Fruit fly (Drosophila melanogaster): Measurements from ENCODE around the gene Hmgcr.

Gene Hmgcr

dm6 chr3R:23788406-23789021, 55.4 kb downstream of the Hmgcr start:
- no peak for TF ChIP-seq CG12104 (GFP tag; optimal IDR thresholded peaks at IDR 0.05)
- no peak for TF ChIP-seq Hr3 (GFP tag; optimal IDR thresholded peaks at IDR 0.05)
- TF ChIP-seq z (GFP tag; IDR thresholded peaks at IDR 0.05): no peak
- TF ChIP-seq Optix (GFP tag; IDR thresholded peaks at IDR 0.05): no peak
- no peak for TF ChIP-seq dimm (GFP tag; IDR thresholded peaks at IDR 0.05)
- peak; percentile 2 for TF ChIP-seq dmrt99B (tag; optimal IDR thresholded peaks at IDR 0.05)
- no peak for TF ChIP-seq CG12071 (GFP tag; optimal IDR thresholded peaks at IDR 0.05)
- no peak for TF ChIP-seq Atf3 (GFP tag; optimal IDR thresholded peaks at IDR 0.05)
- no peak for TF ChIP-seq bcd (GFP tag; optimal IDR thresholded peaks at IDR 0.05)
- no peak for TF ChIP-seq trh (GFP tag; optimal IDR thresholded peaks at IDR 0.05)
- no peak for TF ChIP-seq Opbp (GFP tag; IDR thresholded peaks at IDR 0.05; ENCODE audit: partially characterized antibody)
- TF ChIP-seq shn (GFP tag; optimal IDR thresholded peaks at IDR 0.05): no peak
- peak; percentile 15; the same call in 1 of the 2 replicates for TF ChIP-seq lmd (GFP tag; IDR thresholded peaks at IDR 0.05)
- TF ChIP-seq Rx (GFP tag; IDR thresholded peaks at IDR 0.05): no peak
- no peak for TF ChIP-seq trem (tag; optimal IDR thresholded peaks at IDR 0.05)
- no peak for TF ChIP-seq Hr78 (GFP tag; optimal IDR thresholded peaks at IDR 0.05)
- TF ChIP-seq grau (tag; optimal IDR thresholded peaks at IDR 0.05): peak; percentile 27
- no peak for TF ChIP-seq Sox100B (GFP tag; optimal IDR thresholded peaks at IDR 0.05)
- no peak for TF ChIP-seq BEAF-32 (GFP tag; optimal IDR thresholded peaks at IDR 0.05)
- TF ChIP-seq CG7745 (tag; optimal IDR thresholded peaks at IDR 0.05): no peak
- no peak for TF ChIP-seq ewg (GFP tag; optimal IDR thresholded peaks at IDR 0.05)
- TF ChIP-seq gfzf (GFP tag; optimal IDR thresholded peaks at IDR 0.05): no peak
- TF ChIP-seq ham (GFP tag; IDR thresholded peaks at IDR 0.05): no peak
- TF ChIP-seq NC2α (GFP tag; optimal IDR thresholded peaks at IDR 0.05): no peak
- no peak for TF ChIP-seq CG3163 (GFP tag; optimal IDR thresholded peaks at IDR 0.05)
- no peak for TF ChIP-seq CG8944 (GFP tag; optimal IDR thresholded peaks at IDR 0.05)
- no peak for TF ChIP-seq sna (GFP tag; IDR thresholded peaks at IDR 0.05; ENCODE audit: partially characterized antibody)
- 0 out of 3 replicates have a peak, but pooled peaks have one; percentile 13 for TF ChIP-seq zfh1 (GFP tag; IDR thresholded peaks at IDR 0.05)
- TF ChIP-seq her (GFP tag; optimal IDR thresholded peaks at IDR 0.05): no peak
- TF ChIP-seq croc (GFP tag; conservative IDR thresholded peaks at IDR 0.05): no peak
- TF ChIP-seq CG13296 (GFP tag; optimal IDR thresholded peaks at IDR 0.05): no peak
- peak; percentile 45; the same call in 1 of the 3 replicates for TF ChIP-seq CG11695 (GFP tag; IDR thresholded peaks at IDR 0.05)
- TF ChIP-seq aop (GFP tag; IDR thresholded peaks at IDR 0.05): no peak
- no peak for TF ChIP-seq twi (tag; optimal IDR thresholded peaks at IDR 0.05)
- no peak for TF ChIP-seq Ada2b (GFP tag; IDR thresholded peaks at IDR 0.05)
- no peak for TF ChIP-seq Dip3 (GFP tag; optimal IDR thresholded peaks at IDR 0.05)
- no peak for TF ChIP-seq CG14050 (GFP tag; IDR thresholded peaks at IDR 0.05)
- TF ChIP-seq bsh (GFP tag; optimal IDR thresholded peaks at IDR 0.05): peak; percentile 13 to 56
- no peak for TF ChIP-seq Nf-YB (GFP tag; optimal IDR thresholded peaks at IDR 0.05)
- peak; percentile 29 for TF ChIP-seq CG2678 (tag; optimal IDR thresholded peaks at IDR 0.05)
- TF ChIP-seq CG7839 (tag; optimal IDR thresholded peaks at IDR 0.05): peak; percentile 1
- TF ChIP-seq corto (GFP tag; optimal IDR thresholded peaks at IDR 0.05): peak; percentile 48
- TF ChIP-seq CG34422 (GFP tag; IDR thresholded peaks at IDR 0.05): no peak
- no peak for TF ChIP-seq sqz (GFP tag; optimal IDR thresholded peaks at IDR 0.05)
- TF ChIP-seq Antp (GFP tag; optimal IDR thresholded peaks at IDR 0.05): no peak
- no peak for TF ChIP-seq scrt (GFP tag; optimal IDR thresholded peaks at IDR 0.05)
- no peak for TF ChIP-seq gsb (GFP tag; IDR thresholded peaks at IDR 0.05)
- no peak for TF ChIP-seq fru (optimal IDR thresholded peaks at IDR 0.05)
- TF ChIP-seq CG4328 (GFP tag; optimal IDR thresholded peaks at IDR 0.05): no peak
- TF ChIP-seq CG33557 (GFP tag; optimal IDR thresholded peaks at IDR 0.05): no peak
- TF ChIP-seq CG6765 (GFP tag; optimal IDR thresholded peaks at IDR 0.05): no peak
